Fruit fly (Drosophila melanogaster): ENCODE results near the gene Taf10b.

dm6 chr2L:2769476-2770185, 2.0 kb upstream of the Taf10b start, which contains the start of the genes colt and HINT1:
- TF ChIP-seq CG8478 (optimal IDR thresholded peaks at IDR 0.05) (no peak), EcR (GFP tag; optimal IDR thresholded peaks at IDR 0.05) (no peak), Dll (optimal IDR thresholded peaks at IDR 0.05) (no peak)

Measured in whole organism.